Worm (Caenorhabditis elegans): ENCODE data around the gene bath-47.
"Not testable (repeated sequence)": the region's sequence is repeated elsewhere in the genome, so short reads cannot be mapped to it uniquely, and the experiment has no call there.

- not testable (repeated sequence) for TF ChIP-seq hmbx-1 (tag; optimal IDR thresholded peaks at IDR 0.05); tbx-37 (GFP tag; conservative IDR thresholded peaks at IDR 0.05); flt-1 (GFP tag; IDR thresholded peaks at IDR 0.05); ama-1 (optimal IDR thresholded peaks at IDR 0.05); aly-1 (tag; optimal IDR thresholded peaks at IDR 0.05); F13C5.2 (tag; optimal IDR thresholded peaks at IDR 0.05); tbx-11 (GFP tag; IDR thresholded peaks at IDR 0.05); ceh-13 (GFP tag; optimal IDR thresholded peaks at IDR 0.05)
Observed at ce11 chrII:1556217-1556616, 45.4 kb upstream of the bath-47 start, which contains the start of the genes fbxb-54 and fbxb-50.

Data from whole organism, early embryonic.